Worm (Caenorhabditis elegans) whole organism, late embryonic: ENCODE results near the gene pxn-2.

ENCODE experiments used
- K02D7.2 ChIP-seq: sonication (generic microtip); optimal IDR thresholded peaks from 2 replicates; lab custom pipeline; 2017; ENCODE audit warnings: mild to moderate bottlenecking, missing genetic modification characterization, missing compliant biosample characterization
- ahr-1 ChIP-seq: sonication (generic microtip); optimal IDR thresholded peaks from 2 replicates; lab custom pipeline; 2016; ENCODE audit warnings: missing genetic modification characterization, missing compliant biosample characterization
- ceh-34 ChIP-seq: sonication (generic microtip); optimal IDR thresholded peaks from 2 replicates; lab custom pipeline; 2016; ENCODE audit warnings: mild to moderate bottlenecking, missing genetic modification characterization, missing compliant biosample characterization
- nhr-11 ChIP-seq: fragments of 150-350 bp; optimal IDR thresholded peaks from 2 replicates; lab custom pipeline; 2014; ENCODE audit warnings: missing biosample characterization, missing genetic modification characterization
- npax-4 ChIP-seq: sonication (generic microtip); optimal IDR thresholded peaks from 2 replicates; lab custom pipeline; 2016; ENCODE audit warnings: missing genetic modification characterization, missing compliant biosample characterization
- syd-9 ChIP-seq: sonication (generic microtip); optimal IDR thresholded peaks from 2 replicates; lab custom pipeline; 2016; ENCODE audit warnings: mild to moderate bottlenecking, missing genetic modification characterization, moderate library complexity, missing compliant biosample characterization
- tbx-2 ChIP-seq: sonication (generic microtip); optimal IDR thresholded peaks from 2 replicates; lab custom pipeline; 2016; ENCODE audit warnings: missing genetic modification characterization, missing compliant biosample characterization
- unc-86 ChIP-seq: sonication (generic microtip); optimal IDR thresholded peaks from 2 replicates; lab custom pipeline; 2016; ENCODE audit warnings: missing genetic modification characterization, missing compliant biosample characterization

ce11 chrX:10982051-10982450, 3.0 kb upstream of the pxn-2 start, which contains the start of gene ver-4:
- TF ChIP-seq ahr-1 (tag; lab: Kevin White, UChicago): no peak
- TF ChIP-seq tbx-2 (tag; lab: Kevin White, UChicago): no peak
- no peak for TF ChIP-seq syd-9 (tag; lab: Kevin White, UChicago)
- no peak for TF ChIP-seq npax-4 (tag; lab: Kevin White, UChicago)
- no peak for TF ChIP-seq ceh-34
- TF ChIP-seq nhr-11 (tag; lab: Kevin White, UChicago): no peak
- no peak for TF ChIP-seq unc-86 (tag; lab: Kevin White, UChicago)
- no peak for TF ChIP-seq K02D7.2
